Fruit fly (Drosophila melanogaster) S2 (cell line): Measurements from ENCODE around the gene Traf-like.

Source experiments
- CG8478 ChIP-seq: fragments of >200 bp; optimal IDR thresholded peaks from 2 replicates; lab custom pipeline; 2018
- CTCF ChIP-seq, 2 experiments: fragments of >200 bp; optimal IDR thresholded peaks; 2 replicates each; lab custom pipeline; 2018

DNA sequence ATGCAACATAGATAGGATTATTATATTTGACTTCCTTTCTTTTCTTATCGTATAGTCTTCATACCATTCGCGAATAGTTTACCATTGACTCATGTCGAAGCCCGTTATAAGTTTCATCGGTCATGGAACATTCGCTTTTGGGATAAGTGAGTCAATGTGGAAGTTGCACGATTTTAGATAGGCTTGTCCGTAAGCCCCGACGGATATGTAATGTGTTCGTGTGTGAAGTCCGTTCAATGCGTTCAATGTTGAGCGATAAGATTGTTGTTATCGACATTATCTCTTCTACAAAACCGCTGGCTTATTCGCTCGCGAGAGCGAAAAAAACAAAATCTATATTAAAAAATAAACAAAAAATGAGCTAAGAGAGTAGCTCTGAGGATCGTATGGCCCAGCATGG is 10.0 kb upstream of the Traf-like start, which contains the start of gene CG9981:
- no peak for TF ChIP-seq CG8478
- TF ChIP-seq CTCF (optimal IDR thresholded peaks at IDR 0.05; lab: Kevin White, UChicago): no peak
